Fruit fly (Drosophila melanogaster) whole organism, embryonic: ENCODE data around the gene CG13454.
A peak's percentile ranks its signal among the peaks of the same experiment; 100 is the strongest.

Experiments used
- Abd-B ChIP-seq: fragments of 200-800 bp; sonication (Bioruptor generic); optimal IDR thresholded peaks from 2 replicates; lab custom pipeline; 2018; ENCODE audit warnings: missing biosample characterization, mild to moderate bottlenecking, missing genetic modification characterization, moderate library complexity
- Bgb ChIP-seq: fragments of 200-800 bp; sonication (Bioruptor generic); IDR thresholded peaks from 2 replicates; pipeline ENCODE4 v1.3.6; 2022; ENCODE audit warnings: missing biosample characterization, missing genetic modification characterization; ENCODE audit not compliant: partially characterized antibody
- Blimp-1 ChIP-seq: fragments of 200-800 bp; sonication (Bioruptor generic); optimal IDR thresholded peaks from 3 replicates; lab custom pipeline; 2018; ENCODE audit warnings: missing biosample characterization, missing genetic modification characterization, mild to moderate bottlenecking, moderate library complexity, missing genetic modification reagents
- CG10366 ChIP-seq: fragments of 200-800 bp; sonication (Bioruptor generic); IDR thresholded peaks from 2 replicates; pipeline ENCODE4 v1.3.6; 2022; ENCODE audit warnings: missing biosample characterization, missing genetic modification characterization
- CG10565 ChIP-seq: fragments of 200-800 bp; sonication (Bioruptor generic); optimal IDR thresholded peaks from 3 replicates; lab custom pipeline; 2016; ENCODE audit warnings: missing biosample characterization, mild to moderate bottlenecking, missing genetic modification characterization
- CG10959 ChIP-seq: fragments of 200-800 bp; sonication (Bioruptor generic); IDR thresholded peaks from 2 replicates; pipeline ENCODE4 v1.3.6; 2022; ENCODE audit warnings: missing biosample characterization, missing genetic modification characterization
- CG11560 ChIP-seq: fragments of 200-800 bp; sonication (Bioruptor generic); IDR thresholded peaks from 3 replicates; pipeline ENCODE4 v1.3.6; 2022; ENCODE audit warnings: missing biosample characterization, missing genetic modification characterization
- CG12155 ChIP-seq: fragments of 200-800 bp; sonication (Bioruptor generic); optimal IDR thresholded peaks from 3 replicates; lab custom pipeline; 2016; ENCODE audit warnings: missing biosample characterization, missing genetic modification characterization
- CG1233 ChIP-seq: fragments of 200-800 bp; sonication (Bioruptor generic); optimal IDR thresholded peaks from 4 replicates; lab custom pipeline; 2018; ENCODE audit warnings: missing biosample characterization, mild to moderate bottlenecking, missing genetic modification characterization
- CG14667 ChIP-seq: fragments of 200-800 bp; sonication (Bioruptor generic); IDR thresholded peaks from 2 replicates; pipeline ENCODE4 v1.3.6; 2022; ENCODE audit warnings: missing biosample characterization, missing genetic modification characterization
- CG14965 ChIP-seq: fragments of 200-800 bp; sonication (Bioruptor generic); optimal IDR thresholded peaks from 2 replicates; lab custom pipeline; 2016; ENCODE audit warnings: missing biosample characterization, missing genetic modification characterization, borderline replicate concordance
- CG16815 ChIP-seq: fragments of 200-800 bp; sonication (Bioruptor generic); optimal IDR thresholded peaks from 3 replicates; lab custom pipeline; 2017; ENCODE audit warnings: missing biosample characterization, mild to moderate bottlenecking, missing genetic modification characterization
- CG18262 ChIP-seq: fragments of 200-800 bp; optimal IDR thresholded peaks from 3 replicates; lab custom pipeline; 2019; ENCODE audit warnings: missing biosample characterization, mild to moderate bottlenecking, missing genetic modification characterization, moderate library complexity
- CG2202 ChIP-seq: fragments of 200-800 bp; sonication (Bioruptor generic); optimal IDR thresholded peaks from 2 replicates; lab custom pipeline; 2018; ENCODE audit warnings: missing biosample characterization, mild to moderate bottlenecking, missing genetic modification characterization
- CG33557 ChIP-seq: fragments of 200-800 bp; sonication (Bioruptor generic); optimal IDR thresholded peaks from 2 replicates; lab custom pipeline; 2019; ENCODE audit warnings: missing biosample characterization, mild to moderate bottlenecking, missing genetic modification characterization, moderate library complexity
- CG3838 ChIP-seq: fragments of 200-800 bp; sonication (Bioruptor generic); optimal IDR thresholded peaks from 3 replicates; lab custom pipeline; 2016; ENCODE audit warnings: missing biosample characterization, missing genetic modification characterization
- CG4282 ChIP-seq: fragments of 200-800 bp; sonication (Bioruptor generic); optimal IDR thresholded peaks from 2 replicates; lab custom pipeline; 2016; ENCODE audit warnings: missing biosample characterization, missing genetic modification characterization
- CG4617 ChIP-seq: fragments of 200-800 bp; sonication (Bioruptor generic); optimal IDR thresholded peaks from 3 replicates; lab custom pipeline; 2016; ENCODE audit warnings: missing biosample characterization, missing genetic modification characterization, borderline replicate concordance
- CG4820 ChIP-seq: fragments of 200-800 bp; sonication (Bioruptor generic); optimal IDR thresholded peaks from 3 replicates; lab custom pipeline; 2016; ENCODE audit warnings: missing biosample characterization, missing genetic modification characterization
- CG4854 ChIP-seq: fragments of 200-800 bp; sonication (Bioruptor generic); optimal IDR thresholded peaks from 2 replicates; lab custom pipeline; 2016; ENCODE audit warnings: missing biosample characterization, missing genetic modification characterization, inconsistent platforms
- CG7357 ChIP-seq: fragments of 200-800 bp; sonication (Bioruptor generic); IDR thresholded peaks from 3 replicates; pipeline ENCODE4 v1.3.6; 2022; ENCODE audit warnings: missing biosample characterization, missing genetic modification characterization
- CG8359 ChIP-seq: fragments of 200-800 bp; sonication (Bioruptor generic); optimal IDR thresholded peaks from 2 replicates; lab custom pipeline; 2017; ENCODE audit warnings: missing biosample characterization, mild to moderate bottlenecking, missing genetic modification characterization, borderline replicate concordance
- CG9437 ChIP-seq: fragments of 200-800 bp; sonication (Bioruptor generic); optimal IDR thresholded peaks from 2 replicates; lab custom pipeline; 2018; ENCODE audit warnings: missing biosample characterization, mild to moderate bottlenecking, missing genetic modification characterization
- CG9609 ChIP-seq: fragments of 200-800 bp; sonication (Bioruptor generic); optimal IDR thresholded peaks from 3 replicates; lab custom pipeline; 2016; ENCODE audit warnings: missing biosample characterization, missing genetic modification characterization
- D ChIP-seq, 2 experiments: fragments of 200-800 bp in 1 of 2; fragments of >200 bp in 1 of 2; sonication (Bioruptor generic) in 1 of 2; optimal IDR thresholded peaks; 2 replicates in 1 of 2; 3 replicates in 1 of 2; lab custom pipeline; 2017; ENCODE audit warnings: mild to moderate bottlenecking in 1 of 2, missing biosample characterization in 1 of 2, missing genetic modification characterization in 1 of 2, missing genetic modification reagents in 1 of 2
- HLHmδ ChIP-seq: fragments of 200-800 bp; sonication (Bioruptor generic); optimal IDR thresholded peaks from 2 replicates; lab custom pipeline; 2018; ENCODE audit warnings: missing biosample characterization, mild to moderate bottlenecking, missing genetic modification characterization, moderate library complexity
- Lhr ChIP-seq: fragments of 200-800 bp; sonication (Bioruptor generic); optimal IDR thresholded peaks from 3 replicates; lab custom pipeline; 2017; ENCODE audit warnings: mild to moderate bottlenecking, missing biosample characterization, missing genetic modification reagents, missing genetic modification characterization
- NfI ChIP-seq: fragments of 200-800 bp; sonication (Bioruptor generic); optimal IDR thresholded peaks from 3 replicates; lab custom pipeline; 2018; ENCODE audit warnings: missing biosample characterization, mild to moderate bottlenecking, missing genetic modification characterization, moderate library complexity
- Pdp1 ChIP-seq, 2 experiments: fragments of 200-800 bp; sonication (Bioruptor generic); optimal IDR thresholded peaks; 3 replicates each; lab custom pipeline; 2016; ENCODE audit warnings: missing biosample characterization in 2 of 2, missing genetic modification characterization in 2 of 2, mild to moderate bottlenecking in 1 of 2, moderate library complexity in 1 of 2
- Vsx1 ChIP-seq: fragments of 200-800 bp; sonication (Bioruptor generic); optimal IDR thresholded peaks from 2 replicates; lab custom pipeline; 2017; ENCODE audit warnings: missing biosample characterization, mild to moderate bottlenecking, missing genetic modification characterization, missing genetic modification reagents
- ap ChIP-seq: fragments of 200-800 bp; sonication (Bioruptor generic); IDR thresholded peaks from 2 replicates; pipeline ENCODE4 v1.3.6; 2022; ENCODE audit warnings: missing biosample characterization, missing genetic modification characterization
- chm ChIP-seq: fragments of 200-800 bp; sonication (Bioruptor generic); IDR thresholded peaks from 2 replicates; pipeline ENCODE4 v1.3.6; 2022; ENCODE audit warnings: missing biosample characterization, missing genetic modification characterization
- croc ChIP-seq: fragments of 200-800 bp; sonication (Bioruptor generic); conservative IDR thresholded peaks from 3 replicates; pipeline ENCODE4 v1.3.6; 2022; ENCODE audit warnings: missing biosample characterization, missing genetic modification characterization
- dmrt11E ChIP-seq: fragments of 200-800 bp; sonication (Bioruptor generic); optimal IDR thresholded peaks from 3 replicates; lab custom pipeline; 2018; ENCODE audit warnings: missing biosample characterization, mild to moderate bottlenecking, missing genetic modification characterization, moderate library complexity
- emc ChIP-seq: fragments of 200-800 bp; sonication (Bioruptor generic); optimal IDR thresholded peaks from 2 replicates; lab custom pipeline; 2016; ENCODE audit warnings: missing biosample characterization, missing genetic modification characterization
- gem ChIP-seq: fragments of 200-800 bp; sonication (Bioruptor generic); optimal IDR thresholded peaks from 2 replicates; lab custom pipeline; 2019; ENCODE audit warnings: missing biosample characterization, mild to moderate bottlenecking, missing genetic modification characterization, moderate library complexity
- hbn ChIP-seq: fragments of 200-800 bp; sonication (Bioruptor generic); IDR thresholded peaks from 2 replicates; pipeline ENCODE4 v1.3.6; 2022; ENCODE audit warnings: missing biosample characterization, missing genetic modification characterization; ENCODE audit not compliant: partially characterized antibody
- hth ChIP-seq: fragments of >200 bp; optimal IDR thresholded peaks from 2 replicates; lab custom pipeline; 2017; ENCODE audit warnings: inconsistent platforms
- odd ChIP-seq: fragments of 200-800 bp; sonication (Bioruptor generic); optimal IDR thresholded peaks from 2 replicates; lab custom pipeline; 2017; ENCODE audit warnings: missing biosample characterization, mild to moderate bottlenecking, missing genetic modification characterization
- onecut ChIP-seq: fragments of 200-800 bp; sonication (Bioruptor generic); IDR thresholded peaks from 2 replicates; pipeline ENCODE4 v1.3.6; 2022; ENCODE audit warnings: missing biosample characterization, missing genetic modification characterization
- pita ChIP-seq: fragments of 200-800 bp; sonication (Bioruptor generic); optimal IDR thresholded peaks from 2 replicates; lab custom pipeline; 2017; ENCODE audit warnings: missing biosample characterization, mild to moderate bottlenecking, missing genetic modification characterization
- prd ChIP-seq, 3 experiments: fragments of >200 bp in 2 of 3; fragments of 200-800 bp in 1 of 3; sonication (Bioruptor generic) in 1 of 3; optimal IDR thresholded peaks in 2 of 3; IDR thresholded peaks in 1 of 3; 2 replicates in 2 of 3; 3 replicates in 1 of 3; pipeline versions ENCODE4 v1.3.6 to Lab custom; 2017 to 2022; ENCODE audit warnings: missing biosample characterization in 1 of 3, missing genetic modification characterization in 1 of 3
- ranshi ChIP-seq: fragments of 200-800 bp; sonication (Bioruptor generic); IDR thresholded peaks from 2 replicates; pipeline ENCODE4 v1.3.6; 2022; ENCODE audit warnings: missing biosample characterization, missing genetic modification characterization
- scrt ChIP-seq: fragments of 200-800 bp; sonication (Bioruptor generic); optimal IDR thresholded peaks from 2 replicates; lab custom pipeline; 2018; ENCODE audit warnings: missing biosample characterization, mild to moderate bottlenecking, missing genetic modification characterization, moderate library complexity
- slbo ChIP-seq: fragments of 200-800 bp; sonication (Bioruptor generic); IDR thresholded peaks from 2 replicates; pipeline ENCODE4 v1.3.6; 2022; ENCODE audit warnings: missing biosample characterization, missing genetic modification characterization
- sna ChIP-seq: fragments of 200-800 bp; sonication (Bioruptor generic); IDR thresholded peaks from 2 replicates; pipeline ENCODE4 v1.3.6; 2022; ENCODE audit warnings: missing biosample characterization, missing genetic modification characterization; ENCODE audit not compliant: partially characterized antibody

CG13454 gene

dm6 chr3L:15534274-15535227, 17.7 kb upstream of the CG13454 start (continued):
- TF ChIP-seq CG4820 (GFP tag; lab: Kevin White, UChicago) (peak; percentile 40), Pdp1 (GFP tag; optimal IDR thresholded peaks at IDR 0.05; lab: Kevin White, UChicago) (peak; percentile 5 to 71), croc (GFP tag; lab: Robert Waterston, UW) (no peak), pita (no peak), sna (GFP tag; lab: Robert Waterston, UW) (no peak), scrt (peak; percentile 50), emc (GFP tag; lab: Kevin White, UChicago) (no peak), onecut (GFP tag; lab: Robert Waterston, UW) (no peak), CG10959 (no peak), CG12155 (peak; percentile 53), hth (lab: Kevin White, UChicago) (no peak), CG33557 (GFP tag; lab: Kevin White, UChicago) (peak; percentile 52), CG18262 (peak; percentile 85), CG2202 (tag; lab: Kevin White, UChicago) (peak; percentile 28), NfI (peak; percentile 43), Abd-B (GFP tag; lab: Kevin White, UChicago) (peak; percentile 68), dmrt11E (tag; lab: Kevin White, UChicago) (peak; percentile 75), CG14667 (GFP tag; lab: Robert Waterston, UW) (peak; percentile 38), CG1233 (GFP tag; lab: Kevin White, UChicago) (peak; percentile 67), CG10366 (peak; percentile 51), hbn (GFP tag; lab: Robert Waterston, UW) (no peak), prd (optimal IDR thresholded peaks at IDR 0.05; lab: Kevin White, UChicago) (no peak), prd (GFP tag; IDR thresholded peaks at IDR 0.05; lab: Robert Waterston, UW) (peak; percentile 58), CG9437 (GFP tag; lab: Kevin White, UChicago) (peak; percentile 83), Blimp-1 (GFP tag; lab: Kevin White, UChicago) (peak; percentile 16), ap (GFP tag; lab: Robert Waterston, UW) (0 out of 2 replicates have a peak, but pooled peaks have one; percentile 7), CG10565 (GFP tag; lab: Kevin White, UChicago) (no peak), ranshi (GFP tag; lab: Robert Waterston, UW) (no peak; the same call in 1 of the 2 replicates), CG9609 (peak; percentile 52), slbo (peak; percentile 56), gem (peak; percentile 83), Vsx1 (GFP tag; lab: Kevin White, UChicago) (peak; percentile 48), CG7357 (GFP tag; lab: Robert Waterston, UW) (no peak), HLHmδ (GFP tag; lab: Kevin White, UChicago) (peak; percentile 13), CG14965 (GFP tag; lab: Kevin White, UChicago) (no peak), CG8359 (GFP tag; lab: Kevin White, UChicago) (peak; percentile 21), chm (GFP tag; lab: Robert Waterston, UW) (no peak), CG3838 (GFP tag; lab: Kevin White, UChicago) (no peak), odd (GFP tag; lab: Kevin White, UChicago) (peak; percentile 67), Lhr (GFP tag; lab: Kevin White, UChicago) (peak; percentile 26), D (optimal IDR thresholded peaks at IDR 0.05; lab: Kevin White, UChicago) (no peak), D (GFP tag; optimal IDR thresholded peaks at IDR 0.05; lab: Kevin White, UChicago) (peak; percentile 43), CG16815 (GFP tag; lab: Kevin White, UChicago) (peak; percentile 77), CG4282 (no peak), CG4854 (no peak), CG11560 (tag; lab: Robert Waterston, UW) (peak; percentile 52; the same call in 1 of the 3 replicates), Bgb (no peak), CG4617 (GFP tag; lab: Kevin White, UChicago) (peak; percentile 5)
